Fruit fly (Drosophila melanogaster) whole organism, embryonic: ENCODE results near the gene CG2839.

ENCODE experiments used
- Abd-B ChIP-seq: fragments of 200-800 bp; sonication (Bioruptor generic); optimal IDR thresholded peaks from 2 replicates; lab custom pipeline; 2018; ENCODE audit warnings: missing biosample characterization, mild to moderate bottlenecking, missing genetic modification characterization, moderate library complexity
- Aef1 ChIP-seq: fragments of 200-800 bp; sonication (Bioruptor generic); IDR thresholded peaks from 3 replicates; pipeline ENCODE4 v1.3.6; 2022; ENCODE audit warnings: missing biosample characterization, missing genetic modification characterization
- BEAF-32 ChIP-seq: fragments of 200-800 bp; sonication (Bioruptor generic); optimal IDR thresholded peaks from 3 replicates; lab custom pipeline; 2017; ENCODE audit warnings: missing biosample characterization, missing genetic modification characterization, mild to moderate bottlenecking, moderate library complexity, missing genetic modification reagents
- Blimp-1 ChIP-seq: fragments of 200-800 bp; sonication (Bioruptor generic); optimal IDR thresholded peaks from 3 replicates; lab custom pipeline; 2018; ENCODE audit warnings: missing biosample characterization, missing genetic modification characterization, mild to moderate bottlenecking, moderate library complexity, missing genetic modification reagents
- CG10209 ChIP-seq: fragments of 200-800 bp; sonication (Bioruptor generic); optimal IDR thresholded peaks from 3 replicates; lab custom pipeline; 2017; ENCODE audit warnings: missing biosample characterization, mild to moderate bottlenecking, missing genetic modification characterization, missing genetic modification reagents
- CG12219 ChIP-seq: fragments of 200-800 bp; sonication (Bioruptor generic); optimal IDR thresholded peaks from 3 replicates; lab custom pipeline; 2018; ENCODE audit warnings: missing biosample characterization, mild to moderate bottlenecking, missing genetic modification characterization
- CG12236 ChIP-seq: fragments of 200-800 bp; sonication (Bioruptor generic); optimal IDR thresholded peaks from 2 replicates; lab custom pipeline; 2016; ENCODE audit warnings: missing biosample characterization, missing genetic modification characterization
- CG12299 ChIP-seq: fragments of 200-800 bp; sonication (Bioruptor generic); optimal IDR thresholded peaks from 2 replicates; lab custom pipeline; 2018; ENCODE audit warnings: missing biosample characterization, mild to moderate bottlenecking, missing genetic modification characterization
- CG12659 ChIP-seq: fragments of 200-800 bp; sonication (Bioruptor generic); optimal IDR thresholded peaks from 3 replicates; lab custom pipeline; 2017; ENCODE audit warnings: mild to moderate bottlenecking, missing biosample characterization, missing genetic modification reagents, missing genetic modification characterization
- CG12769 ChIP-seq: fragments of 200-800 bp; sonication (Bioruptor generic); optimal IDR thresholded peaks from 2 replicates; lab custom pipeline; 2019; ENCODE audit warnings: missing biosample characterization, mild to moderate bottlenecking, missing genetic modification characterization, moderate library complexity
- CG13123 ChIP-seq: fragments of 200-800 bp; sonication (Bioruptor generic); optimal IDR thresholded peaks from 2 replicates; lab custom pipeline; 2016; ENCODE audit warnings: missing biosample characterization, missing genetic modification characterization
- CG13296 ChIP-seq: fragments of 200-800 bp; sonication (Bioruptor generic); optimal IDR thresholded peaks from 3 replicates; lab custom pipeline; 2018; ENCODE audit warnings: missing biosample characterization, mild to moderate bottlenecking, missing genetic modification characterization
- CG14050 ChIP-seq: fragments of 200-800 bp; sonication (Bioruptor generic); IDR thresholded peaks from 3 replicates; pipeline ENCODE4 v1.3.6; 2022; ENCODE audit warnings: missing biosample characterization, missing genetic modification characterization
- CG14441 ChIP-seq: fragments of 200-800 bp; sonication (Bioruptor generic); IDR thresholded peaks from 2 replicates; pipeline ENCODE4 v1.3.6; 2022; ENCODE audit warnings: missing biosample characterization, missing genetic modification characterization
- CG16815 ChIP-seq: fragments of 200-800 bp; sonication (Bioruptor generic); optimal IDR thresholded peaks from 3 replicates; lab custom pipeline; 2017; ENCODE audit warnings: missing biosample characterization, mild to moderate bottlenecking, missing genetic modification characterization
- CG17385 ChIP-seq: fragments of 200-800 bp; sonication (Bioruptor generic); optimal IDR thresholded peaks from 3 replicates; lab custom pipeline; 2018; ENCODE audit warnings: missing biosample characterization, mild to moderate bottlenecking, missing genetic modification characterization
- CG18599 ChIP-seq: fragments of 200-800 bp; sonication (Bioruptor generic); optimal IDR thresholded peaks from 3 replicates; lab custom pipeline; 2017; ENCODE audit warnings: missing biosample characterization, missing genetic modification characterization, mild to moderate bottlenecking, moderate library complexity, missing genetic modification reagents
- CG2116 ChIP-seq: fragments of 200-800 bp; sonication (Bioruptor generic); optimal IDR thresholded peaks from 3 replicates; lab custom pipeline; 2018; ENCODE audit warnings: missing biosample characterization, mild to moderate bottlenecking, missing genetic modification characterization
- CG31365 ChIP-seq: fragments of 200-800 bp; sonication (Bioruptor generic); optimal IDR thresholded peaks from 2 replicates; lab custom pipeline; 2018; ENCODE audit warnings: missing biosample characterization, mild to moderate bottlenecking, missing genetic modification characterization
- CG32772 ChIP-seq: fragments of 200-800 bp; sonication (Bioruptor generic); IDR thresholded peaks from 2 replicates; pipeline ENCODE4 v1.3.6; 2022; ENCODE audit warnings: missing biosample characterization, missing genetic modification characterization
- CG9817 ChIP-seq: fragments of 200-800 bp; sonication (Bioruptor generic); optimal IDR thresholded peaks from 2 replicates; lab custom pipeline; 2018; ENCODE audit warnings: missing biosample characterization, mild to moderate bottlenecking, missing genetic modification characterization, moderate library complexity
- Doc2 ChIP-seq: fragments of 200-800 bp; sonication (Bioruptor generic); IDR thresholded peaks from 2 replicates; pipeline ENCODE4 v1.3.6; 2022; ENCODE audit warnings: missing biosample characterization, missing genetic modification characterization
- E2f1 ChIP-seq: fragments of 200-800 bp; sonication (Bioruptor generic); IDR thresholded peaks from 2 replicates; pipeline ENCODE4 v1.3.6; 2022; ENCODE audit warnings: missing biosample characterization, missing genetic modification characterization
- GATAe ChIP-seq: fragments of 200-800 bp; sonication (Bioruptor generic); conservative IDR thresholded peaks from 2 replicates; pipeline ENCODE4 v1.3.6; 2022; ENCODE audit warnings: missing biosample characterization, missing genetic modification characterization
- HmgD ChIP-seq: fragments of 200-800 bp; sonication (Bioruptor generic); optimal IDR thresholded peaks from 3 replicates; lab custom pipeline; 2016; ENCODE audit warnings: missing biosample characterization, missing genetic modification characterization
- Hr51 ChIP-seq, 2 experiments: fragments of 200-800 bp; sonication (Bioruptor generic); optimal IDR thresholded peaks; 2 replicates in 1 of 2; 3 replicates in 1 of 2; lab custom pipeline; 2016 to 2018; ENCODE audit warnings: missing biosample characterization in 2 of 2, missing genetic modification characterization in 2 of 2, mild to moderate bottlenecking in 1 of 2, moderate library complexity in 1 of 2
- Hr78 ChIP-seq, 2 experiments: fragments of 200-800 bp in 1 of 2; fragments of >200 bp in 1 of 2; sonication (Bioruptor generic) in 1 of 2; optimal IDR thresholded peaks; 2 replicates each; lab custom pipeline; 2017 to 2019; ENCODE audit warnings: missing biosample characterization in 2 of 2, missing genetic modification characterization in 2 of 2, mild to moderate bottlenecking in 1 of 2, moderate library complexity in 1 of 2
- NC2α ChIP-seq: fragments of 200-800 bp; sonication (Bioruptor generic); optimal IDR thresholded peaks from 2 replicates; lab custom pipeline; 2016; ENCODE audit warnings: missing biosample characterization, missing genetic modification characterization
- Neu2 ChIP-seq: fragments of 200-800 bp; sonication (Bioruptor generic); optimal IDR thresholded peaks from 3 replicates; lab custom pipeline; 2016; ENCODE audit warnings: missing biosample characterization, missing genetic modification characterization, borderline replicate concordance
- Ptx1 ChIP-seq: fragments of 200-800 bp; sonication (Bioruptor generic); IDR thresholded peaks from 2 replicates; pipeline ENCODE4 v1.3.6; 2022; ENCODE audit warnings: missing biosample characterization, missing genetic modification characterization
- Ravus ChIP-seq: fragments of 200-800 bp; sonication (Bioruptor generic); IDR thresholded peaks from 2 replicates; pipeline ENCODE4 v1.3.6; 2022; ENCODE audit warnings: missing biosample characterization, missing genetic modification characterization
- Sin3A ChIP-seq: fragments of >200 bp; optimal IDR thresholded peaks from 2 replicates; lab custom pipeline; 2018
- Spps ChIP-seq: fragments of 200-800 bp; sonication (Bioruptor generic); optimal IDR thresholded peaks from 2 replicates; lab custom pipeline; 2018; ENCODE audit warnings: missing biosample characterization, mild to moderate bottlenecking, missing genetic modification characterization
- ara ChIP-seq: fragments of 200-800 bp; sonication (Bioruptor generic); IDR thresholded peaks from 2 replicates; pipeline ENCODE4 v1.3.6; 2022; ENCODE audit warnings: missing biosample characterization, missing genetic modification characterization
- bowl ChIP-seq: fragments of 200-800 bp; sonication (Bioruptor generic); IDR thresholded peaks from 2 replicates; pipeline ENCODE4 v1.3.6; 2022; ENCODE audit warnings: missing biosample characterization, missing genetic modification characterization
- chinmo ChIP-seq: fragments of 200-800 bp; sonication (Bioruptor generic); IDR thresholded peaks from 4 replicates; pipeline ENCODE4 v1.3.6; 2022; ENCODE audit warnings: missing biosample characterization, missing genetic modification characterization; ENCODE audit not compliant: partially characterized antibody
- chn ChIP-seq: fragments of 200-800 bp; sonication (Bioruptor generic); optimal IDR thresholded peaks from 2 replicates; lab custom pipeline; 2016; ENCODE audit warnings: missing biosample characterization, missing genetic modification characterization
- da ChIP-seq: fragments of 200-800 bp; sonication (Bioruptor generic); optimal IDR thresholded peaks from 2 replicates; lab custom pipeline; 2016; ENCODE audit warnings: missing biosample characterization, missing genetic modification characterization
- dpn ChIP-seq, 2 experiments: fragments of 200-800 bp; sonication (Bioruptor generic); optimal IDR thresholded peaks; 3 replicates each; lab custom pipeline; 2016; ENCODE audit warnings: missing biosample characterization in 2 of 2, missing genetic modification characterization in 2 of 2
- fd102C ChIP-seq: fragments of 200-800 bp; sonication (Bioruptor generic); optimal IDR thresholded peaks from 2 replicates; lab custom pipeline; 2018; ENCODE audit warnings: missing biosample characterization, mild to moderate bottlenecking, missing genetic modification characterization, moderate library complexity
- fru ChIP-seq: fragments of >200 bp; optimal IDR thresholded peaks from 2 replicates; lab custom pipeline; 2017
- ftz-f1 ChIP-seq: fragments of 200-800 bp; sonication (Bioruptor generic); optimal IDR thresholded peaks from 2 replicates; lab custom pipeline; 2016; ENCODE audit warnings: missing biosample characterization, missing genetic modification characterization
- ken ChIP-seq: fragments of 200-800 bp; sonication (Bioruptor generic); IDR thresholded peaks from 3 replicates; pipeline ENCODE4 v1.3.6; 2022; ENCODE audit warnings: missing biosample characterization, missing genetic modification characterization
- lab ChIP-seq: fragments of 200-800 bp; sonication (Bioruptor generic); optimal IDR thresholded peaks from 3 replicates; lab custom pipeline; 2017; ENCODE audit warnings: missing biosample characterization, missing genetic modification characterization, mild to moderate bottlenecking, moderate library complexity, missing genetic modification reagents
- nmo ChIP-seq: fragments of 200-800 bp; sonication (Bioruptor generic); optimal IDR thresholded peaks from 2 replicates; lab custom pipeline; 2018; ENCODE audit warnings: missing biosample characterization, mild to moderate bottlenecking, missing genetic modification characterization, moderate library complexity
- p53 ChIP-seq: fragments of 200-800 bp; sonication (Bioruptor generic); optimal IDR thresholded peaks from 2 replicates; lab custom pipeline; 2016; ENCODE audit warnings: missing biosample characterization, missing genetic modification characterization
- repo ChIP-seq: fragments of 200-800 bp; sonication (Bioruptor generic); optimal IDR thresholded peaks from 2 replicates; lab custom pipeline; 2016; ENCODE audit warnings: missing biosample characterization, missing genetic modification characterization
- salm ChIP-seq: fragments of 200-800 bp; sonication (Bioruptor generic); optimal IDR thresholded peaks from 2 replicates; lab custom pipeline; 2018; ENCODE audit warnings: missing biosample characterization, mild to moderate bottlenecking, missing genetic modification characterization
- sd ChIP-seq: fragments of 200-800 bp; sonication (Bioruptor generic); optimal IDR thresholded peaks from 3 replicates; lab custom pipeline; 2018; ENCODE audit warnings: missing biosample characterization, mild to moderate bottlenecking, missing genetic modification characterization, moderate library complexity
- tin ChIP-seq: fragments of 200-800 bp; sonication (Bioruptor generic); optimal IDR thresholded peaks from 3 replicates; lab custom pipeline; 2016; ENCODE audit warnings: missing biosample characterization, missing genetic modification characterization
- vvl ChIP-seq: fragments of 200-800 bp; sonication (Bioruptor generic); IDR thresholded peaks from 2 replicates; pipeline ENCODE4 v1.3.6; 2022; ENCODE audit warnings: missing biosample characterization, missing genetic modification characterization

The CG2839 gene

dm6 chr2L:606165-606564 lies 19.3 kb upstream of the CG2839 start:
- 0 out of 3 replicates have a peak, but pooled peaks have one; percentile 48 for TF ChIP-seq ken (GFP tag; lab: Robert Waterston, UW)
- TF ChIP-seq chinmo (GFP tag; lab: Robert Waterston, UW), result no peak
- TF ChIP-seq p53 (GFP tag; lab: Kevin White, UChicago), result no peak
- TF ChIP-seq nmo (GFP tag; lab: Kevin White, UChicago), result peak; percentile 22
- TF ChIP-seq ftz-f1 (GFP tag; lab: Kevin White, UChicago), result no peak
- no peak for TF ChIP-seq CG9817 (tag; lab: Kevin White, UChicago)
- peak; percentile 31 for TF ChIP-seq CG17385 (GFP tag; lab: Kevin White, UChicago)
- no peak for TF ChIP-seq CG12659 (GFP tag; lab: Kevin White, UChicago)
- no peak for TF ChIP-seq BEAF-32 (GFP tag; lab: Kevin White, UChicago)
- peak; percentile 46 for TF ChIP-seq Spps (tag; lab: Kevin White, UChicago)
- no peak for TF ChIP-seq CG14441
- peak; percentile 29; the same call in 1 of the 2 replicates for TF ChIP-seq CG32772 (GFP tag; lab: Robert Waterston, UW)
- peak; percentile 11 for TF ChIP-seq CG12236
- no peak for TF ChIP-seq Hr78 (GFP tag; optimal IDR thresholded peaks at IDR 0.05; lab: Kevin White, UChicago)
- TF ChIP-seq CG13123, result no peak
- no peak for TF ChIP-seq Blimp-1 (GFP tag; lab: Kevin White, UChicago)
- no peak for TF ChIP-seq Aef1 (GFP tag; lab: Robert Waterston, UW)
- TF ChIP-seq Ravus (GFP tag; lab: Robert Waterston, UW), result no peak
- TF ChIP-seq da (GFP tag; lab: Kevin White, UChicago), result no peak
- no peak for TF ChIP-seq Abd-B (GFP tag; lab: Kevin White, UChicago)
- TF ChIP-seq GATAe (GFP tag; lab: Robert Waterston, UW), result no peak
- peak; percentile 67 for TF ChIP-seq CG16815 (GFP tag; lab: Kevin White, UChicago)
- no peak for TF ChIP-seq CG13296 (GFP tag; lab: Kevin White, UChicago)
- no peak for TF ChIP-seq CG31365
- no peak for TF ChIP-seq Sin3A (lab: Kevin White, UChicago)
- TF ChIP-seq dpn (GFP tag; optimal IDR thresholded peaks at IDR 0.05; lab: Kevin White, UChicago), result peak in 1 of 2 experiments; percentile 29
- TF ChIP-seq CG18599 (GFP tag; lab: Kevin White, UChicago), result no peak
- no peak for TF ChIP-seq CG12299 (tag; lab: Kevin White, UChicago)
- no peak for TF ChIP-seq fru (lab: Kevin White, UChicago)
- no peak for TF ChIP-seq sd (tag; lab: Kevin White, UChicago)
- TF ChIP-seq tin (GFP tag; lab: Kevin White, UChicago), result peak; percentile 17
- no peak for TF ChIP-seq repo (GFP tag; lab: Kevin White, UChicago)
- TF ChIP-seq Hr51 (GFP tag; optimal IDR thresholded peaks at IDR 0.05; lab: Kevin White, UChicago), result no peak
- TF ChIP-seq HmgD (GFP tag; lab: Kevin White, UChicago), result no peak
- no peak for TF ChIP-seq salm
- no peak for TF ChIP-seq lab (GFP tag; lab: Kevin White, UChicago)
- no peak for TF ChIP-seq CG14050
- TF ChIP-seq vvl, result peak; percentile 27; the same call in 1 of the 2 replicates
- TF ChIP-seq Neu2 (GFP tag; lab: Kevin White, UChicago), result no peak
- TF ChIP-seq ara (GFP tag; lab: Robert Waterston, UW), result peak; percentile 78
- TF ChIP-seq fd102C (GFP tag; lab: Kevin White, UChicago), result peak; percentile 22
- no peak for TF ChIP-seq bowl (GFP tag; lab: Robert Waterston, UW)
- peak; percentile 60 for TF ChIP-seq chn (GFP tag; lab: Kevin White, UChicago)
- no peak for TF ChIP-seq CG12219 (GFP tag; lab: Kevin White, UChicago)
- no peak for TF ChIP-seq E2f1 (GFP tag; lab: Robert Waterston, UW)
- no peak for TF ChIP-seq CG2116
- peak; percentile 18; the same call in 1 of the 2 replicates for TF ChIP-seq Ptx1 (GFP tag; lab: Robert Waterston, UW)
- no peak for TF ChIP-seq CG12769
- TF ChIP-seq Doc2 (GFP tag; lab: Robert Waterston, UW), result no peak
- no peak for TF ChIP-seq CG10209 (GFP tag; lab: Kevin White, UChicago)
- no peak for TF ChIP-seq NC2α
